Worm (Caenorhabditis elegans) whole organism, L4/young adult: ENCODE results near the gene snb-2.

Experiments
- dao-5 ChIP-seq: sonication (generic microtip); optimal IDR thresholded peaks from 2 replicates; lab custom pipeline; 2016; ENCODE audit warnings: missing genotype, missing genetic modification characterization, moderate library complexity, missing compliant biosample characterization
- him-1 ChIP-seq: sonication (generic microtip); optimal IDR thresholded peaks from 2 replicates; lab custom pipeline; 2016; ENCODE audit warnings: missing genotype, missing genetic modification reagents, missing genetic modification characterization, missing compliant biosample characterization

DNA sequence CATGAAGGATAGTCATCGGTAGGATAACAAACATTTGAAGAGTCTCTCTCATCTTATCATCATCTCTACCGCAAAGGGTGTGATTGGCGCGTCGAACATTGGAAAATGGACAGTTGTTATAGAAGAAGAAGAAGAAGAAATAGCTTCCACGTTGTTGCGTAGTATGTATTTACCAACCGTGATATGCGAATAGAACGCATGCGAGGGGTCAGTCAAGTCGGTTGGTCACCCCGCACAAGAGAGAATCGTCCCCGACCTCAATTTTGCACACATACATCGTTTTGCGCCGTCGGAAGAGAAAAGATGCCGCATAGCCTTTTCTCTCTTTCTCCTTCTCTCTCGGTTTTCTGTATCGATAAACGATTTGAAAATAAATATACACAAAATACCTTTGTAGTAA is 50.7 kb downstream of the snb-2 start:
- TF ChIP-seq him-1 = no peak
- TF ChIP-seq dao-5 (tag; lab: Kevin White, UChicago) = no peak
